Worm (Caenorhabditis elegans) whole organism, young adult: Measurements from ENCODE around the gene srd-12.

ENCODE experiments used
- egl-44 ChIP-seq: fragments of 200-800 bp; sonication (Bioruptor generic); IDR thresholded peaks from 2 replicates; pipeline ENCODE4 v1.3.6; 2022; ENCODE audit warnings: missing genetic modification reagents, missing genetic modification characterization, missing compliant biosample characterization
- lag-1 ChIP-seq: fragments of 200-800 bp; sonication (Bioruptor generic); IDR thresholded peaks from 2 replicates; pipeline ENCODE4 v1.3.6; 2022; ENCODE audit warnings: missing genetic modification reagents, missing genetic modification characterization, missing compliant biosample characterization
- mxl-1 ChIP-seq: sonication (generic microtip); optimal IDR thresholded peaks from 2 replicates; lab custom pipeline; 2016; ENCODE audit warnings: missing genetic modification characterization, missing compliant biosample characterization
- pha-4 ChIP-seq: fragments of 150-350 bp; sonication (generic microtip); optimal IDR thresholded peaks from 2 replicates; lab custom pipeline; 2014; ENCODE audit warnings: missing biosample characterization, missing genetic modification reagents, missing genetic modification characterization
- rpc-1 ChIP-seq, 2 experiments: fragments of 150-350 bp in 1 of 2; sonication (generic microtip) in 1 of 2; optimal IDR thresholded peaks; 2 replicates each; lab custom pipeline; 2014 to 2018; ENCODE audit warnings: missing biosample characterization in 1 of 2, missing genetic modification characterization in 1 of 2, missing genetic modification reagents in 1 of 2, missing genotype in 1 of 2
- unc-62 ChIP-seq: fragments of 150-350 bp; optimal IDR thresholded peaks from 2 replicates; lab custom pipeline; 2014; ENCODE audit warnings: missing biosample characterization, missing genetic modification reagents, missing genetic modification characterization

DNA sequence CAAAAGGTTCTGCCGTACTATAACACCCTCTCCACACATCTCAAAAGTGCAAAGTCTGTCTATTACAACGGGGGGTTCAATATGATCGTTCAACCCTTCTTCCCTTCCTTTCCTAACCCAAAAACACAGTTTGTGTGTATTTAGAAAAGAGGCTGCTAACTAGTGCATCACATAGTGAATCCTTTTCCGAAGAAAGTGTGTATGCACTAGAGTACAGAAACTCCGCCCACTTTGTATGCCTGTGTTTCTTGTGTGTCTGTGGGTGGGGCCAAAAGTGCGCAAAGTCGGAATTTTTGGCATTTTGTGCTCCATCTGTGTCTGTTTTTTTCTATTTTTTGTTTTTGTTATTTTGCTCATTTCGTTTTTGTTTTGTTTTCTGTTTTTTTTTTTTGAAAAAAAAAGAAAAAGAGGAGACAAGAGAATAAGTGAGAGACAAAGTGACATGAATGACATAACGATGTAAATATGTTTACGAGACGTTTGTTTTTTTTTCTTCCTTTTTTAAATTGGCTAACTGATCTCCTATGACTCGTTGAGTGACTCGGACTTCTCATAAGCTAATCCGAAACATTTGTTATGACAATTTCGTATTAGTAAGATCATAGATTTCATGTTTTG lies 31.4 kb downstream of the srd-12 start:
- no peak for TF ChIP-seq mxl-1 (tag; lab: Kevin White, UChicago)
- no peak for TF ChIP-seq lag-1 (GFP tag; lab: Robert Waterston, UW)
- TF ChIP-seq egl-44 (GFP tag; lab: Robert Waterston, UW) = no peak
- TF ChIP-seq rpc-1 (optimal IDR thresholded peaks at IDR 0.05; lab: Kevin White, UChicago) = no peak
- TF ChIP-seq rpc-1 (tag; optimal IDR thresholded peaks at IDR 0.05; lab: Kevin White, UChicago) = no peak
- no peak for TF ChIP-seq pha-4 (tag; lab: Kevin White, UChicago)
- no peak for TF ChIP-seq unc-62 (GFP tag; lab: Kevin White, UChicago)
